Worm (Caenorhabditis elegans) whole organism, L1 larva: Measurements from ENCODE around the gene ttr-30.

Source experiments
- C04F5.9 ChIP-seq: sonication (generic microtip); optimal IDR thresholded peaks from 2 replicates; lab custom pipeline; 2016; ENCODE audit warnings: missing genetic modification characterization, missing compliant biosample characterization
- F16B12.6 ChIP-seq: fragments of 150-350 bp; optimal IDR thresholded peaks from 2 replicates; lab custom pipeline; 2014; ENCODE audit warnings: missing biosample characterization, missing genetic modification characterization
- aha-1 ChIP-seq: fragments of 150-350 bp; optimal IDR thresholded peaks from 2 replicates; lab custom pipeline; 2014; ENCODE audit warnings: missing biosample characterization, missing genetic modification characterization
- alr-1 ChIP-seq: fragments of 200-800 bp; sonication (Bioruptor generic); optimal IDR thresholded peaks from 2 replicates; lab custom pipeline; 2018; ENCODE audit warnings: borderline replicate concordance, mild to moderate bottlenecking, missing genetic modification characterization, missing compliant biosample characterization
- ama-1 ChIP-seq: fragments of 150-350 bp; optimal IDR thresholded peaks from 2 replicates; lab custom pipeline; 2014
- ceh-63 ChIP-seq: fragments of 200-800 bp; sonication (Bioruptor generic); optimal IDR thresholded peaks from 2 replicates; lab custom pipeline; 2018; ENCODE audit warnings: mild to moderate bottlenecking, missing genetic modification characterization, missing compliant biosample characterization
- ceh-88 ChIP-seq: fragments of 200-800 bp; sonication (Bioruptor generic); IDR thresholded peaks from 2 replicates; pipeline ENCODE4 v1.3.6; 2022; ENCODE audit warnings: missing genetic modification characterization, missing compliant biosample characterization
- dsc-1 ChIP-seq: sonication (generic microtip); optimal IDR thresholded peaks from 2 replicates; lab custom pipeline; 2016; ENCODE audit warnings: mild to moderate bottlenecking, missing genetic modification characterization, missing compliant biosample characterization
- efl-1 ChIP-seq, 4 experiments: fragments of 150-350 bp; optimal IDR thresholded peaks in 3 of 4; peaks in 1 of 4; 1 replicate in 1 of 4; 2 replicates in 3 of 4; lab custom pipeline; 2014; ENCODE audit warnings: missing biosample characterization in 2 of 4, missing genetic modification characterization in 2 of 4, missing genetic modification reagents in 2 of 4
- elt-2 ChIP-seq: sonication (generic microtip); optimal IDR thresholded peaks from 2 replicates; lab custom pipeline; 2016; ENCODE audit warnings: missing genetic modification characterization, mild to moderate bottlenecking, inconsistent platforms, missing compliant biosample characterization, missing genetic modification reagents
- elt-3 ChIP-seq, 6 experiments: fragments of 150-350 bp in 1 of 6; sonication (generic microtip); optimal IDR thresholded peaks; 2 replicates each; lab custom pipeline; 2017 to 2018; ENCODE audit warnings: missing biosample characterization in 6 of 6, missing genetic modification characterization in 6 of 6, inconsistent platforms in 1 of 6
- ets-5 ChIP-seq: fragments of 200-800 bp; sonication (Bioruptor generic); IDR thresholded peaks from 2 replicates; pipeline ENCODE4 v1.3.6; 2022; ENCODE audit warnings: missing genetic modification characterization, missing compliant biosample characterization
- fkh-8 ChIP-seq: sonication (generic microtip); optimal IDR thresholded peaks from 2 replicates; lab custom pipeline; 2016; ENCODE audit warnings: mild to moderate bottlenecking, missing genetic modification characterization, missing compliant biosample characterization
- fos-1 ChIP-seq: fragments of 150-350 bp; optimal IDR thresholded peaks from 2 replicates; lab custom pipeline; 2014; ENCODE audit warnings: missing biosample characterization, missing genetic modification characterization
- grh-1 ChIP-seq: fragments of 200-800 bp; sonication (Bioruptor generic); IDR thresholded peaks from 2 replicates; pipeline ENCODE4 v1.3.6; 2022; ENCODE audit warnings: missing genetic modification reagents, missing genetic modification characterization, missing compliant biosample characterization
- hpl-2 ChIP-seq: fragments of 150-350 bp; optimal IDR thresholded peaks from 2 replicates; lab custom pipeline; 2014; ENCODE audit warnings: missing biosample characterization, missing genetic modification reagents, missing genetic modification characterization
- isw-1 ChIP-seq: fragments of 200-800 bp; sonication (Bioruptor generic); IDR thresholded peaks from 2 replicates; pipeline ENCODE4 v1.3.6; 2022; ENCODE audit warnings: missing genetic modification characterization, missing compliant biosample characterization
- jun-1 ChIP-seq: fragments of 150-350 bp; optimal IDR thresholded peaks from 2 replicates; lab custom pipeline; 2014; ENCODE audit warnings: missing biosample characterization, missing genetic modification reagents, missing genetic modification characterization
- lin-13 ChIP-seq: fragments of 150-350 bp; optimal IDR thresholded peaks from 2 replicates; lab custom pipeline; 2014; ENCODE audit warnings: missing biosample characterization, missing genetic modification reagents, missing genetic modification characterization
- lin-14 ChIP-seq: fragments of 200-800 bp; sonication (Bioruptor generic); optimal IDR thresholded peaks from 2 replicates; lab custom pipeline; 2018; ENCODE audit warnings: mild to moderate bottlenecking, missing genetic modification characterization, moderate library complexity, missing compliant biosample characterization
- lin-15B ChIP-seq: fragments of 150-350 bp; sonication (generic microtip); optimal IDR thresholded peaks from 3 replicates; lab custom pipeline; 2014; ENCODE audit warnings: missing biosample characterization, missing genetic modification characterization
- lin-35 ChIP-seq, 2 experiments: fragments of 150-350 bp; optimal IDR thresholded peaks; 2 replicates each; lab custom pipeline; 2014; ENCODE audit warnings: missing biosample characterization in 2 of 2, missing genetic modification characterization in 2 of 2, missing genetic modification reagents in 2 of 2
- lir-3 ChIP-seq: sonication (generic microtip); optimal IDR thresholded peaks from 2 replicates; lab custom pipeline; 2016; ENCODE audit warnings: mild to moderate bottlenecking, missing genetic modification characterization, moderate library complexity, missing compliant biosample characterization; ENCODE audit not compliant: poor library complexity
- lsy-2 ChIP-seq, 2 experiments: fragments of 150-350 bp; optimal IDR thresholded peaks; 2 replicates each; lab custom pipeline; 2014; ENCODE audit warnings: missing biosample characterization in 2 of 2, missing genetic modification characterization in 2 of 2
- mdl-1 ChIP-seq, 2 experiments: fragments of 150-350 bp; optimal IDR thresholded peaks; 2 replicates each; lab custom pipeline; 2014 to 2017; ENCODE audit warnings: missing biosample characterization in 2 of 2, missing genetic modification characterization in 2 of 2, inconsistent platforms in 1 of 2
- mef-2 ChIP-seq: fragments of 150-350 bp; optimal IDR thresholded peaks from 2 replicates; lab custom pipeline; 2014; ENCODE audit warnings: missing biosample characterization, missing genetic modification characterization
- mep-1 ChIP-seq: fragments of 150-350 bp; optimal IDR thresholded peaks from 2 replicates; lab custom pipeline; 2014; ENCODE audit warnings: missing biosample characterization, missing genetic modification characterization
- nhr-20 ChIP-seq: sonication (generic microtip); optimal IDR thresholded peaks from 2 replicates; lab custom pipeline; 2016; ENCODE audit warnings: mild to moderate bottlenecking, missing genetic modification characterization, missing compliant biosample characterization
- nhr-28 ChIP-seq: fragments of 150-350 bp; optimal IDR thresholded peaks from 2 replicates; lab custom pipeline; 2014; ENCODE audit warnings: missing biosample characterization, missing genetic modification characterization
- nhr-77 ChIP-seq: fragments of 150-350 bp; optimal IDR thresholded peaks from 2 replicates; lab custom pipeline; 2014; ENCODE audit warnings: missing biosample characterization, missing genetic modification characterization
- nhr-85 ChIP-seq: sonication (generic microtip); peaks from one replicate; lab custom pipeline; 2016; ENCODE audit warnings: missing genetic modification characterization, inconsistent platforms, missing compliant biosample characterization
- nhr-90 ChIP-seq: sonication (generic microtip); optimal IDR thresholded peaks from 2 replicates; lab custom pipeline; 2016; ENCODE audit warnings: mild to moderate bottlenecking, missing genetic modification characterization, missing compliant biosample characterization; ENCODE audit not compliant: poor library complexity
- pag-3 ChIP-seq: sonication (generic microtip); optimal IDR thresholded peaks from 2 replicates; lab custom pipeline; 2017; ENCODE audit warnings: missing genetic modification characterization, mild to moderate bottlenecking, missing compliant biosample characterization, antibody characterized with exemption, borderline replicate concordance; ENCODE audit not compliant: insufficient read depth
- pqm-1 ChIP-seq: sonication (generic microtip); optimal IDR thresholded peaks from 3 replicates; lab custom pipeline; 2017; ENCODE audit warnings: missing biosample characterization, missing genetic modification characterization
- snpc-4 ChIP-seq: fragments of 150-350 bp; optimal IDR thresholded peaks from 2 replicates; lab custom pipeline; 2014; ENCODE audit warnings: missing biosample characterization, missing genetic modification characterization
- snu-23 ChIP-seq: sonication (generic microtip); optimal IDR thresholded peaks from 2 replicates; lab custom pipeline; 2016; ENCODE audit warnings: missing genetic modification characterization, missing compliant biosample characterization
- swsn-7 ChIP-seq: sonication (generic microtip); optimal IDR thresholded peaks from 2 replicates; lab custom pipeline; 2016; ENCODE audit warnings: missing genetic modification characterization, missing compliant biosample characterization
- tbx-2 ChIP-seq: sonication (generic microtip); optimal IDR thresholded peaks from 2 replicates; lab custom pipeline; 2016; ENCODE audit warnings: missing genetic modification characterization, missing compliant biosample characterization
- unc-30 ChIP-seq: sonication (generic microtip); optimal IDR thresholded peaks from 2 replicates; lab custom pipeline; 2017; ENCODE audit warnings: missing biosample characterization, missing genetic modification characterization
- vab-15 ChIP-seq: sonication (generic microtip); optimal IDR thresholded peaks from 2 replicates; lab custom pipeline; 2017; ENCODE audit warnings: missing genotype, mild to moderate bottlenecking, missing genetic modification characterization, missing compliant biosample characterization
- xbp-1 ChIP-seq: sonication (generic microtip); optimal IDR thresholded peaks from 2 replicates; lab custom pipeline; 2016; ENCODE audit warnings: missing genetic modification characterization, missing compliant biosample characterization
- zag-1 ChIP-seq: fragments of 150-350 bp; optimal IDR thresholded peaks from 2 replicates; lab custom pipeline; 2014; ENCODE audit warnings: missing biosample characterization, missing genetic modification characterization
- ztf-11 ChIP-seq, 2 experiments: sonication (generic microtip); optimal IDR thresholded peaks; 2 replicates each; lab custom pipeline; 2016 to 2017; ENCODE audit warnings: missing genetic modification characterization in 2 of 2, missing biosample characterization in 1 of 2, missing compliant biosample characterization in 1 of 2

The ttr-30 gene

DNA sequence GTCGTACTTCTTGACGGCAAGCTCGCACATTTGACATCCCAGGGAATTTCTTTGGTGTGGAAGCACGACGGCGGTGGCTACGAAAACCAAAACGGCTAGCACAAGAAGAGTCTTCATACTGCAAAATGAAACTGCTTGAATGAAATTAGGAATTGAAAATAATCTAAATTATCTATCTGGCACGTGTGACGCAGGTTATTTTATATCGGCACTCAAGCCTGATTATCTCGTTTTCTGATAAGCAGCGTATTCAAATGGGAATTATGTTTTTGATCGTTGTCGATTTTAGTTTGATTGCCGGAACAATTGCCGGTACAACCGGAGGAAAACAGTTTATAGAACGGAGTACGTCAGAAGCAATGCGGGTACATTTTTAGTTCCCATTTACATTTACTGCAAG is 12.1 kb upstream of the ttr-30 start, which contains the start of gene spp-4:
Gene spp-4 (minus strand): TSS at position 118 of the 400 bp plus-strand sequence.
- TF ChIP-seq unc-30 (tag; lab: Kevin White, UChicago), result no peak
- no peak for TF ChIP-seq dsc-1
- TF ChIP-seq nhr-28 (tag; lab: Kevin White, UChicago), result no peak
- TF ChIP-seq elt-2 (tag; lab: Kevin White, UChicago), result peak; percentile 72
- no peak for TF ChIP-seq F16B12.6 (tag; lab: Kevin White, UChicago)
- TF ChIP-seq elt-3 (tag; optimal IDR thresholded peaks at IDR 0.05; lab: Kevin White, UChicago), result no peak
- no peak for TF ChIP-seq ztf-11 (tag; optimal IDR thresholded peaks at IDR 0.05; lab: Kevin White, UChicago)
- TF ChIP-seq, all 84 proteins: peak for 1

DNA sequence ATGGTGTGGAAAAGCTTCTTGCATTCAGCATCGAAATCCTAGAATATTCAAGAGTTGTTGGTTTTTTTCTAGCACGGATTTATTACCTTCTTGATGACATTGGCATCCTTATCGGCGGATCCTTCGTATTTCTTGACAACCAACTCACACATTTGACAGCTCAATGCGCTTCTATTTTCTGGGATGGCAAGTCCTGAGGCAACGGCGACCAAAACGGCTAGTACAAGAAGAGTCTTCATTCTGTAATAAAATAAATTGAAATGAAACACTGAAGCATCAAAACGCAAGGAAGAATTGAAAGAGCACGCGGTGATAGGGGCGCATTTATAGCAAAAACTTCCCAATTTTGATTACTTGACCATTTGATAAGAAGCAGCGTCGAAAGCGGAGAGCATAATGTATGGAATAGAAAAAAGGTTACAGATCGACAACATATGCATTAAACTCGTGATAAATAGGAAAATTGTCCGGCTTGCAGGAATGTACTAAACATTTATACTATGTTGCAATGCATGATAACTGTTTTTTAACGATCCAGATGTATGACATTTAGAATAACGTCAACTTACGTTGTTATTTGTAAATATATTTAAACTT is 10.5 kb upstream of the ttr-30 start, which contains the start of gene spp-5:
Gene spp-5 (minus strand): TSS at position 240 of the 597 bp plus-strand sequence.
- TF ChIP-seq elt-2 (tag; lab: Kevin White, UChicago) (peak; percentile 95), lin-13 (no peak), elt-3 (tag; optimal IDR thresholded peaks at IDR 0.05; lab: Kevin White, UChicago) (no peak), mdl-1 (tag; optimal IDR thresholded peaks at IDR 0.05; lab: Kevin White, UChicago) (peak in 1 of 2 experiments; percentile 6), lsy-2 (tag; optimal IDR thresholded peaks at IDR 0.05; lab: Kevin White, UChicago) (no peak), lin-14 (GFP tag; lab: Kevin White, UChicago) (peak; percentile 4), jun-1 (peak; percentile 37), nhr-20 (tag; lab: Kevin White, UChicago) (peak; percentile 22), lin-35 (GFP tag; optimal IDR thresholded peaks at IDR 0.05; lab: Kevin White, UChicago) (peak in 1 of 2 experiments; percentile 56), nhr-90 (peak; percentile 31)

DNA sequence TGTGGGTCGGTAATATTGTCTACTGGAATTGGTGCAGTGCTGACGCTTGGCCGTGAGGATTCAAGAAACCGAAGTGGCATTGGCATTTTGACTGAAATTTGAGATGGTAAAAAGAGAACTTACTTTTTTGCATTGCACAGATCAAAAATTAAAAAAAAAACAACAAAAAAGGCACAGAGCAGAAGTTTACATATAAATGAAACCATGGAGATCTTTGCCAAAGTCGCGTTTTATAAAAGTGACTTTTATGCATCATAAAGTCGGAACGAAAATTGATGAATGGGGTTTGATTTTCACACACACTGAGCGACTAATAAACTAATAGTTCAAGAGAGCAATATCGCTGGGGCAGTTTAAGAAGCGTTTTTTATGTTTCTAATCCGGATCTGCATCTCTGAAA is 8.4 kb upstream of the ttr-30 start, which contains the start of gene T08A9.13:
Gene T08A9.13 (minus strand): TSS at position 101 of the 400 bp plus-strand sequence.
- TF ChIP-seq swsn-7 (tag; lab: Kevin White, UChicago) (no peak), zag-1 (no peak), pqm-1 (tag; lab: Kevin White, UChicago) (no peak), nhr-77 (tag; lab: Kevin White, UChicago) (no peak), ets-5 (GFP tag; lab: Robert Waterston, UW) (no peak), lin-35 (GFP tag; optimal IDR thresholded peaks at IDR 0.05; lab: Kevin White, UChicago) (no peak), isw-1 (no peak), ama-1 (no peak), fkh-8 (tag; lab: Kevin White, UChicago) (no peak), nhr-20 (tag; lab: Kevin White, UChicago) (no peak), jun-1 (no peak), C04F5.9 (tag; lab: Kevin White, UChicago) (no peak), alr-1 (tag; lab: Kevin White, UChicago) (no peak)

DNA sequence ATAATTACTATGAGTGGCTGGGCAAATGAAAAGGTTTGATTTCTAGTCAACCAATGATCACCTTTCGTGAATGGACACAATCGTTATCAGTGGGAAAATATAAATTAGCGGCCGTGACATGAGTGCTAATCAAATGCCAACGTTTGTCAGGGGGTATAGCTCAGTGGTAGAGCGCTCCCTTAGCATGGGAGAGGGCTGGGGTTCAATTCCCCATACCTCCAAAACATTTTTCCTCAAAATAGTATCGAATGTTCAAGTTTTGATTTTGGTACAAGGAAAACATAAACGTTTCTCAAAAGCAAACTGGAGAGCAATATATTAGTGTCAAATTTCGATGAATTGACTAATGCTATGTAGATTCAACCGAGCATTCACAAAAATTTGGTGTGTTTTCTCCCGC is 7.1 kb upstream of the ttr-30 start:
- TF ChIP-seq mep-1 (tag; lab: Kevin White, UChicago) (peak; percentile 10), nhr-85 (tag; lab: Kevin White, UChicago) (peak; percentile 38), lin-35 (GFP tag; optimal IDR thresholded peaks at IDR 0.05; lab: Kevin White, UChicago) (peak in 1 of 2 experiments; percentile 44), efl-1 (optimal IDR thresholded peaks at IDR 0.05; lab: Kevin White, UChicago) (no peak), efl-1 (GFP tag; optimal IDR thresholded peaks at IDR 0.05 in 1 of 2; lab: Kevin White, UChicago) (peak in 1 of 2 experiments; percentile 73), grh-1 (GFP tag; lab: Robert Waterston, UW) (no peak), lin-15B (tag; lab: Kevin White, UChicago) (no peak), elt-2 (tag; lab: Kevin White, UChicago) (peak; percentile 64), pag-3 (no peak), mdl-1 (tag; optimal IDR thresholded peaks at IDR 0.05; lab: Kevin White, UChicago) (no peak), ceh-63 (GFP tag; lab: Kevin White, UChicago) (no peak), alr-1 (tag; lab: Kevin White, UChicago) (no peak), unc-30 (tag; lab: Kevin White, UChicago) (no peak), nhr-90 (peak; percentile 37), pqm-1 (tag; lab: Kevin White, UChicago) (no peak), hpl-2 (GFP tag; lab: Kevin White, UChicago) (no peak), nhr-28 (tag; lab: Kevin White, UChicago) (no peak), ceh-88 (GFP tag; lab: Robert Waterston, UW) (no peak), lir-3 (tag; lab: Kevin White, UChicago) (no peak), fkh-8 (tag; lab: Kevin White, UChicago) (peak; percentile 6), snu-23 (GFP tag; lab: Kevin White, UChicago) (peak; percentile 29), aha-1 (tag; lab: Kevin White, UChicago) (no peak), fos-1 (tag; lab: Kevin White, UChicago) (no peak), xbp-1 (tag; lab: Kevin White, UChicago) (peak; percentile 13), ets-5 (GFP tag; lab: Robert Waterston, UW) (no peak), snpc-4 (tag; lab: Kevin White, UChicago) (no peak), tbx-2 (no peak), vab-15 (no peak), nhr-20 (tag; lab: Kevin White, UChicago) (peak; percentile 57), mef-2 (no peak)
